Worm (Caenorhabditis elegans): ENCODE data around the gene B0244.5.
A peak's percentile ranks its signal among the peaks of the same experiment; 100 is the strongest.

B0244.5 gene

DNA sequence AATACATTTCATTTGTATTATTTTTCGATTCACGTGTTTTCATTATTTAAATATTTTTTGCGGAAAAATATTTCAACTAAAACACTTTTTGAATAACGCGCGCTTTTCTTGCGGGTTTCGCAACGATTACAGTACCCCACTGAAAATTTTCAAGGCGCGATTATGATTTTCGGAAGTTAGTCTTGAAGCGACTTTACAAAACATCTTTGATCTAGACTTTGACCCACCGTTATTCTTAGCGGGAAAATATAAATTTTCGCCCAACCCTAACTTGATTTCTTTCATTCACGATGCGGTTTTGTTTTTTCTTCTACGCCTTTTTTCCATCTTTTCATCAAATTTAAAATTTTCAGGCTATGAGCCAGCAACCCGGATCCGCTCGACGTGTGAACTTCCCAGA is 16.9 kb upstream of the B0244.5 start, which contains the start of gene egg-1:
Gene egg-1 (plus strand): TSS at position 354 of the 400 bp plus-strand sequence.
- TF ChIP-seq unc-130 (tag; optimal IDR thresholded peaks at IDR 0.05) (no peak), dsc-1 (tag; optimal IDR thresholded peaks at IDR 0.05) (no peak), unc-86 (tag; optimal IDR thresholded peaks at IDR 0.05) (no peak), ama-1 (optimal IDR thresholded peaks at IDR 0.05) (no peak), Y116A8C.19 (tag; optimal IDR thresholded peaks at IDR 0.05; ENCODE audit: borderline replicate concordance) (no peak), lin-13 (GFP tag; optimal IDR thresholded peaks at IDR 0.05) (no peak), C34B4.2 (tag; optimal IDR thresholded peaks at IDR 0.05) (no peak), blmp-1 (tag; optimal IDR thresholded peaks at IDR 0.05) (no peak), nhr-76 (tag; optimal IDR thresholded peaks at IDR 0.05) (no peak), ceh-90 (tag; optimal IDR thresholded peaks at IDR 0.05) (no peak), fkh-8 (tag; optimal IDR thresholded peaks at IDR 0.05) (no peak), nhr-84 (tag; optimal IDR thresholded peaks at IDR 0.05) (no peak), ces-1 (GFP tag; optimal IDR thresholded peaks at IDR 0.05) (no peak), mep-1 (tag; optimal IDR thresholded peaks at IDR 0.05) (no peak), jun-1 (tag; optimal IDR thresholded peaks at IDR 0.05) (no peak), efl-3 (GFP tag; optimal IDR thresholded peaks at IDR 0.05) (no peak), swsn-7 (tag; optimal IDR thresholded peaks at IDR 0.05) (no peak)

DNA sequence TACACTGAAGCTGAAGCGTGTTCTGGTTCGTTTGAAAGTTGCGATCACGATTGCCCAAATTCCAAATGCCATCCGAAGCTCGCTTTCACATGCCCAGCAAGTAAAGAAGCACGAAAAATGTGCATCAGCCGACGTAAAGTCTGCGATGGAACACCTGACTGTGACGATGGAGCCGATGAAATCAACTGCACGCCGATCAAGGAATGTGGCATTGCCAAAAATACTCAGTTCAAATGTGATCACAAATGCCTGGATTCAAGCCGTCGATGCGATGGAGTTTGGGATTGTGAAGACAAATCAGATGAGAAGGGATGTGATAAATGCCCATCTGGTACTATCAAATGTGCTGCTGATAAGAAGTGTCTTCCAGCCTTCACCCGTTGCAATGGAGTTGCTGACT is 15.3 kb upstream of the B0244.5 start:
- no peak for TF ChIP-seq nhr-76 (tag; optimal IDR thresholded peaks at IDR 0.05)
- TF ChIP-seq nhr-237 (tag; optimal IDR thresholded peaks at IDR 0.05) = no peak
- no peak for TF ChIP-seq unc-98 (GFP tag; IDR thresholded peaks at IDR 0.05)
- TF ChIP-seq egl-13 (tag; optimal IDR thresholded peaks at IDR 0.05) = no peak
- TF ChIP-seq dsc-1 (tag; optimal IDR thresholded peaks at IDR 0.05) = no peak
- no peak for TF ChIP-seq tbx-2 (tag; optimal IDR thresholded peaks at IDR 0.05)
- no peak for TF ChIP-seq sup-37 (GFP tag; optimal IDR thresholded peaks at IDR 0.05)
- TF ChIP-seq lin-13 (GFP tag; optimal IDR thresholded peaks at IDR 0.05) = no peak
- no peak for TF ChIP-seq ztf-4 (tag; optimal IDR thresholded peaks at IDR 0.05)
- TF ChIP-seq nhr-11 (tag; optimal IDR thresholded peaks at IDR 0.05) = no peak
- TF ChIP-seq Y116A8C.19 (tag; optimal IDR thresholded peaks at IDR 0.05; ENCODE audit: borderline replicate concordance) = no peak
- TF ChIP-seq fkh-4 (tag; optimal IDR thresholded peaks at IDR 0.05; ENCODE audit: borderline replicate concordance) = no peak
- no peak for TF ChIP-seq fkh-8 (tag; optimal IDR thresholded peaks at IDR 0.05)
- TF ChIP-seq rnt-1 (tag; optimal IDR thresholded peaks at IDR 0.05) = no peak
- TF ChIP-seq sox-4 (tag; optimal IDR thresholded peaks at IDR 0.05) = no peak
- TF ChIP-seq skn-1 (tag; optimal IDR thresholded peaks at IDR 0.05) = no peak
- TF ChIP-seq pqm-1 (tag; optimal IDR thresholded peaks at IDR 0.05) = no peak
- no peak for TF ChIP-seq sptf-1 (tag; optimal IDR thresholded peaks at IDR 0.05)
- TF ChIP-seq jun-1 (tag; optimal IDR thresholded peaks at IDR 0.05) = no peak
- TF ChIP-seq nhr-84 (tag; optimal IDR thresholded peaks at IDR 0.05) = no peak

DNA sequence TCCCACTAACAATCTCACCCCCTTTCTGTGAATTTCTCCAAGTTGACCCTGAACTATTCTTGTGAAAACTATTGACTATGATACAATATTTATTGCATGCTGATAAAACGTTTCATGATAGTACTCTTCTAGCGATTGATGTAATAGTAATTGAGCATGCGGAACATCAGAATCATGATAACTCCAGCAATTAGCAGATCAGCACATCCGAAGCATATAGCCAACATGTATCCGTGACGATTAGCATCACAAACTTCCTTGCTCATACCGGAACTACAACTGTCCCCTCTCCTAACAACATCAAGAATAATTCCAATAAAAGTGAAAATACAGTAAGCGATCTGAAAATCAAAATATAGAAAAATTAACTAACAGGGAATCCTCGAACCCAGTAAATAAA is 14.6 kb upstream of the B0244.5 start:
- TF ChIP-seq ceh-8 (GFP tag; optimal IDR thresholded peaks at IDR 0.05) (no peak), ztf-11 (tag; optimal IDR thresholded peaks at IDR 0.05) (no peak), ets-5 (GFP tag; IDR thresholded peaks at IDR 0.05) (no peak), ceh-63 (GFP tag; optimal IDR thresholded peaks at IDR 0.05) (no peak), rnt-1 (tag; optimal IDR thresholded peaks at IDR 0.05) (no peak)

DNA sequence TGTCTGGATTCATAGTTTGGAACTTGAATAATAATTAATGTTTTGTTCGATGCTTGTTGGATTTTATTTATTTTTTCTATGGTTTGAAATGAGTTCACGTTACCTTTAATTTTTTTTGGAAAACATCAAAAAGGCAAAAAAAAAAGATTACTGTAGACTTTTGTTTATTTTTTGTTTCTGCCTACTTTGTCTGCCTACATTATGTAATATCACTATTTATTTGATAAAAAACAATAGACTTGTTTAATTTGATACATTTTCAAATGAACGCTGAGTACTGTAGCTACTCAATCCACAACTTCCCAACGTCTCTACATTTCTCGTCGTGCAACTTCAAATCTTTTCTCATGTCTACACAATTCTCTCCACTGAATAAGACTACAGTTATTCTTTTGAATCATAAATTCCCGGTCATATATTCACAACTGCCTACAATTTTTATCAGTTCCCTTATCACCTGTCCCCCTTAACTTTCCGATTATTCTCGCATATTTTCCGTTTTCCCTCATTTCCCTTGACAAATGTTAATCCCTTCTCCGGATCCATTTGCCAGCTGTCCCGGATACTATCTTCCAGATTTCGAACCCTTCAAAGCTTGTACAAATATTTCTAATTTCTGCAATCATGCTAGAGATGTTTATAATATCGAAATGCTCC is 13.6 kb upstream of the B0244.5 start, which contains the start of the genes B0244.9 and B0244.7:
Gene B0244.9 (minus strand): TSS at position 51 of the 657 bp plus-strand sequence.
Gene B0244.7 (plus strand): TSS at position 522 of the 657 bp plus-strand sequence.
- peak; percentile 43 for TF ChIP-seq elt-2 (tag; optimal IDR thresholded peaks at IDR 0.05)
- TF ChIP-seq efl-1 (optimal IDR thresholded peaks at IDR 0.05) = no peak
- TF ChIP-seq efl-1 (GFP tag; optimal IDR thresholded peaks at IDR 0.05 in 1 of 2) = peak in 1 of 2 experiments; percentile 20
- TF ChIP-seq nhr-28 (tag; optimal IDR thresholded peaks at IDR 0.05) = no peak
